Fruit fly (Drosophila melanogaster) whole organism, prepupa: ENCODE data around the gene CG13047.

Experiments
- Blimp-1 ChIP-seq: fragments of 200-800 bp; sonication (Bioruptor generic); optimal IDR thresholded peaks from 3 replicates; lab custom pipeline; 2017; ENCODE audit warnings: missing biosample characterization, missing genetic modification characterization, mild to moderate bottlenecking, moderate library complexity, missing genetic modification reagents
- CG10669 ChIP-seq: fragments of 200-800 bp; sonication (Bioruptor generic); optimal IDR thresholded peaks from 3 replicates; lab custom pipeline; 2018; ENCODE audit warnings: missing biosample characterization, mild to moderate bottlenecking, missing genetic modification characterization, moderate library complexity
- CG11294 ChIP-seq: fragments of 200-800 bp; sonication (Bioruptor generic); IDR thresholded peaks from 2 replicates; pipeline ENCODE4 v1.3.6; 2022; ENCODE audit warnings: missing biosample characterization, missing genetic modification characterization
- CG15336 ChIP-seq: fragments of 200-800 bp; sonication (Bioruptor generic); IDR thresholded peaks from 2 replicates; pipeline ENCODE4 v1.3.6; 2022; ENCODE audit warnings: missing biosample characterization, missing genetic modification characterization
- CG1621 ChIP-seq: fragments of 200-800 bp; sonication (Bioruptor generic); optimal IDR thresholded peaks from 3 replicates; lab custom pipeline; 2018; ENCODE audit warnings: missing biosample characterization, mild to moderate bottlenecking, missing genetic modification characterization
- CG16779 ChIP-seq: fragments of 200-800 bp; sonication (Bioruptor generic); optimal IDR thresholded peaks from 3 replicates; lab custom pipeline; 2017; ENCODE audit warnings: missing biosample characterization, mild to moderate bottlenecking, missing genetic modification characterization
- CG3032 ChIP-seq: fragments of 200-800 bp; optimal IDR thresholded peaks from 2 replicates; lab custom pipeline; 2019; ENCODE audit warnings: missing biosample characterization, mild to moderate bottlenecking, missing genetic modification characterization, moderate library complexity
- CG31627 ChIP-seq: fragments of 200-800 bp; sonication (Bioruptor generic); optimal IDR thresholded peaks from 3 replicates; lab custom pipeline; 2016; ENCODE audit warnings: missing biosample characterization, missing genetic modification characterization
- CG3919 ChIP-seq: fragments of 200-800 bp; sonication (Bioruptor generic); optimal IDR thresholded peaks from 3 replicates; lab custom pipeline; 2016; ENCODE audit warnings: missing biosample characterization, missing genetic modification characterization
- CG6163 ChIP-seq: fragments of 200-800 bp; sonication (Bioruptor generic); IDR thresholded peaks from 3 replicates; pipeline ENCODE4 v1.3.6; 2022; ENCODE audit warnings: missing biosample characterization, missing genetic modification characterization
- CG6276 ChIP-seq: fragments of 200-800 bp; sonication (Bioruptor generic); optimal IDR thresholded peaks from 2 replicates; lab custom pipeline; 2017; ENCODE audit warnings: missing biosample characterization, mild to moderate bottlenecking, missing genetic modification characterization
- CG6792 ChIP-seq: fragments of 200-800 bp; sonication (Bioruptor generic); optimal IDR thresholded peaks from 3 replicates; lab custom pipeline; 2016; ENCODE audit warnings: missing biosample characterization, missing genetic modification characterization
- CG6808 ChIP-seq: fragments of 200-800 bp; sonication (Bioruptor generic); optimal IDR thresholded peaks from 3 replicates; lab custom pipeline; 2017; ENCODE audit warnings: missing biosample characterization, missing genetic modification characterization, mild to moderate bottlenecking, moderate library complexity, missing genetic modification reagents
- CG6854 ChIP-seq: fragments of 200-800 bp; sonication (Bioruptor generic); optimal IDR thresholded peaks from 2 replicates; lab custom pipeline; 2017; ENCODE audit warnings: missing biosample characterization, mild to moderate bottlenecking, missing genetic modification characterization
- CG8119 ChIP-seq: fragments of 200-800 bp; sonication (Bioruptor generic); IDR thresholded peaks from 3 replicates; pipeline ENCODE4 v1.3.6; 2022; ENCODE audit warnings: missing biosample characterization, missing genetic modification characterization
- CG8632 ChIP-seq: fragments of 200-800 bp; sonication (Bioruptor generic); optimal IDR thresholded peaks from 3 replicates; lab custom pipeline; 2016; ENCODE audit warnings: missing biosample characterization, missing genetic modification characterization
- Eip75B ChIP-seq: fragments of 200-800 bp; sonication (Bioruptor generic); optimal IDR thresholded peaks from 3 replicates; lab custom pipeline; 2016; ENCODE audit warnings: missing biosample characterization, missing genetic modification characterization
- Eip93F ChIP-seq: fragments of 200-800 bp; sonication (Bioruptor generic); optimal IDR thresholded peaks from 2 replicates; lab custom pipeline; 2016; ENCODE audit warnings: missing biosample characterization, mild to moderate bottlenecking, missing genetic modification characterization
- Ets21C ChIP-seq: fragments of 200-800 bp; sonication (Bioruptor generic); optimal IDR thresholded peaks from 3 replicates; lab custom pipeline; 2016; ENCODE audit warnings: missing biosample characterization, missing genetic modification characterization
- Gug ChIP-seq: fragments of 200-800 bp; sonication (Bioruptor generic); IDR thresholded peaks from 2 replicates; pipeline ENCODE4 v1.3.6; 2022; ENCODE audit warnings: missing biosample characterization, missing genetic modification characterization
- Hr38 ChIP-seq: sonication (Bioruptor generic); optimal IDR thresholded peaks from 2 replicates; lab custom pipeline; 2016; ENCODE audit warnings: missing biosample characterization, missing genetic modification characterization
- Hr39 ChIP-seq: fragments of 200-800 bp; sonication (Bioruptor generic); optimal IDR thresholded peaks from 2 replicates; lab custom pipeline; 2016; ENCODE audit warnings: missing biosample characterization, missing genetic modification characterization
- Hr4 ChIP-seq: fragments of 200-800 bp; sonication (Bioruptor generic); optimal IDR thresholded peaks from 3 replicates; lab custom pipeline; 2016; ENCODE audit warnings: missing biosample characterization, missing genetic modification characterization
- OdsH ChIP-seq: fragments of 200-800 bp; sonication (Bioruptor generic); optimal IDR thresholded peaks from 3 replicates; lab custom pipeline; 2016; ENCODE audit warnings: missing biosample characterization, missing genetic modification characterization
- Sox102F ChIP-seq: fragments of 200-800 bp; sonication (Bioruptor generic); optimal IDR thresholded peaks from 2 replicates; lab custom pipeline; 2016; ENCODE audit warnings: missing biosample characterization, mild to moderate bottlenecking, missing genetic modification characterization
- Sox14 ChIP-seq: fragments of 200-800 bp; sonication (Bioruptor generic); optimal IDR thresholded peaks from 3 replicates; lab custom pipeline; 2016; ENCODE audit warnings: missing biosample characterization, missing genetic modification characterization
- eg ChIP-seq: fragments of 200-800 bp; sonication (Bioruptor generic); IDR thresholded peaks from 3 replicates; pipeline ENCODE4 v1.3.6; 2022; ENCODE audit warnings: missing biosample characterization, missing genetic modification characterization
- esn ChIP-seq: fragments of 200-800 bp; sonication (Bioruptor generic); optimal IDR thresholded peaks from 2 replicates; lab custom pipeline; 2016; ENCODE audit warnings: missing biosample characterization, mild to moderate bottlenecking, missing genetic modification characterization, moderate library complexity
- fd59A ChIP-seq: fragments of 200-800 bp; sonication (Bioruptor generic); optimal IDR thresholded peaks from 2 replicates; lab custom pipeline; 2017; ENCODE audit warnings: missing biosample characterization, mild to moderate bottlenecking, missing genetic modification characterization, missing genetic modification reagents
- fd85E ChIP-seq: fragments of 200-800 bp; sonication (Bioruptor generic); optimal IDR thresholded peaks from 3 replicates; lab custom pipeline; 2016; ENCODE audit warnings: missing biosample characterization, missing genetic modification characterization
- fkh ChIP-seq: fragments of 200-800 bp; sonication (Bioruptor generic); optimal IDR thresholded peaks from 3 replicates; lab custom pipeline; 2017; ENCODE audit warnings: missing biosample characterization, mild to moderate bottlenecking, missing genetic modification characterization, moderate library complexity
- lz ChIP-seq: fragments of 200-800 bp; sonication (Bioruptor generic); optimal IDR thresholded peaks from 3 replicates; lab custom pipeline; 2016; ENCODE audit warnings: missing biosample characterization, missing genetic modification characterization
- pdm3 ChIP-seq: fragments of 200-800 bp; sonication (Bioruptor generic); optimal IDR thresholded peaks from 3 replicates; lab custom pipeline; 2016; ENCODE audit warnings: missing biosample characterization, missing genetic modification characterization
- salr ChIP-seq, 2 experiments: fragments of 200-800 bp; sonication (Bioruptor generic); optimal IDR thresholded peaks; 3 replicates each; lab custom pipeline; 2016 to 2018; ENCODE audit warnings: missing biosample characterization in 2 of 2, missing genetic modification characterization in 2 of 2, mild to moderate bottlenecking in 1 of 2
- ss ChIP-seq, 2 experiments: fragments of 200-800 bp; sonication (Bioruptor generic); optimal IDR thresholded peaks; 2 replicates in 1 of 2; 3 replicates in 1 of 2; lab custom pipeline; 2017 to 2018; ENCODE audit warnings: mild to moderate bottlenecking in 2 of 2, missing biosample characterization in 2 of 2, missing genetic modification characterization in 2 of 2, moderate library complexity in 1 of 2
- svp ChIP-seq: fragments of 200-800 bp; sonication (Bioruptor generic); peaks from one replicate; lab custom pipeline; 2016; ENCODE audit warnings: missing biosample characterization, missing genetic modification characterization
- topi ChIP-seq: fragments of 200-800 bp; sonication (Bioruptor generic); optimal IDR thresholded peaks from 3 replicates; lab custom pipeline; 2016; ENCODE audit warnings: missing biosample characterization, missing genetic modification characterization

CG13047 gene

dm6 chr3L:16268106-16268733 is 17.0 kb downstream of the CG13047 start, which contains the start of gene CG4950 (continued):
- no peak for TF ChIP-seq Eip93F (GFP tag; lab: Kevin White, UChicago)
- TF ChIP-seq topi (GFP tag; lab: Kevin White, UChicago): peak; percentile 27
- TF ChIP-seq CG8632: peak; percentile 30
- peak; percentile 74 for TF ChIP-seq svp (GFP tag; lab: Kevin White, UChicago)
- TF ChIP-seq CG3919 (GFP tag; lab: Kevin White, UChicago): peak; percentile 29
- peak; percentile 18 to 61 for TF ChIP-seq ss (GFP tag; optimal IDR thresholded peaks at IDR 0.05; lab: Kevin White, UChicago)
- TF ChIP-seq lz (GFP tag; lab: Kevin White, UChicago): peak; percentile 19
- peak; percentile 15 for TF ChIP-seq CG16779
- TF ChIP-seq Blimp-1 (GFP tag; lab: Kevin White, UChicago): no peak
- peak; percentile 8 for TF ChIP-seq CG31627 (GFP tag; lab: Kevin White, UChicago)
- no peak for TF ChIP-seq CG6854 (GFP tag; lab: Kevin White, UChicago)
- TF ChIP-seq CG11294 (GFP tag; lab: Robert Waterston, UW): no peak
- no peak for TF ChIP-seq esn
- TF ChIP-seq Gug (GFP tag; lab: Robert Waterston, UW): peak; percentile 42; the same call in 1 of the 2 replicates
- TF ChIP-seq CG6276 (GFP tag; lab: Kevin White, UChicago): peak; percentile 25
- TF ChIP-seq pdm3 (GFP tag; lab: Kevin White, UChicago): peak; percentile 47
- TF ChIP-seq fkh: no peak
- TF ChIP-seq Hr39 (GFP tag; lab: Kevin White, UChicago): peak; percentile 12
- TF ChIP-seq CG3032: peak; percentile 69
- TF ChIP-seq CG6792: peak; percentile 26
- no peak for TF ChIP-seq salr (GFP tag; optimal IDR thresholded peaks at IDR 0.05; lab: Kevin White, UChicago)
- no peak for TF ChIP-seq Hr38 (GFP tag; lab: Kevin White, UChicago)
- TF ChIP-seq CG10669 (GFP tag; lab: Kevin White, UChicago): peak; percentile 56
- 0 out of 2 replicates have a peak, but pooled peaks have one; percentile 22 for TF ChIP-seq CG15336 (GFP tag; lab: Robert Waterston, UW)
- TF ChIP-seq fd59A (GFP tag; lab: Kevin White, UChicago): peak; percentile 33
- peak; percentile 34 for TF ChIP-seq OdsH (GFP tag; lab: Kevin White, UChicago)

dm6 chr3L:16265000-16265399 is 20.2 kb downstream of the CG13047 start, which contains the start of the genes CG13051 and CG13069:
Gene CG13051 (minus strand): TSS chr3L:16265100.
Gene CG13069 (plus strand): TSS chr3L:16265385.
- TF ChIP-seq Ets21C (GFP tag; lab: Kevin White, UChicago) (no peak), Hr4 (GFP tag; lab: Kevin White, UChicago) (no peak), CG3919 (GFP tag; lab: Kevin White, UChicago) (no peak), Eip75B (GFP tag; lab: Kevin White, UChicago) (no peak), Hr39 (GFP tag; lab: Kevin White, UChicago) (no peak), Sox102F (GFP tag; lab: Kevin White, UChicago) (no peak), fd59A (GFP tag; lab: Kevin White, UChicago) (no peak), eg (no peak), Gug (GFP tag; lab: Robert Waterston, UW) (no peak), CG8119 (GFP tag; lab: Robert Waterston, UW) (no peak), CG1621 (tag; lab: Kevin White, UChicago) (no peak)

dm6 chr3L:16263043-16263442 is 22.2 kb downstream of the CG13047 start, which contains the start of gene CG13070:
Gene CG13070 (plus strand): TSS chr3L:16263343.
- TF ChIP-seq CG1621 (tag; lab: Kevin White, UChicago) (no peak), CG6808 (GFP tag; lab: Kevin White, UChicago) (no peak), CG6163 (GFP tag; lab: Robert Waterston, UW) (no peak), Sox14 (GFP tag; lab: Kevin White, UChicago) (no peak), esn (no peak), topi (GFP tag; lab: Kevin White, UChicago) (no peak), fd85E (GFP tag; lab: Kevin White, UChicago) (no peak)
